Fruit fly (Drosophila melanogaster): ENCODE measurements around the gene CG33301.

The CG33301 gene

DNA sequence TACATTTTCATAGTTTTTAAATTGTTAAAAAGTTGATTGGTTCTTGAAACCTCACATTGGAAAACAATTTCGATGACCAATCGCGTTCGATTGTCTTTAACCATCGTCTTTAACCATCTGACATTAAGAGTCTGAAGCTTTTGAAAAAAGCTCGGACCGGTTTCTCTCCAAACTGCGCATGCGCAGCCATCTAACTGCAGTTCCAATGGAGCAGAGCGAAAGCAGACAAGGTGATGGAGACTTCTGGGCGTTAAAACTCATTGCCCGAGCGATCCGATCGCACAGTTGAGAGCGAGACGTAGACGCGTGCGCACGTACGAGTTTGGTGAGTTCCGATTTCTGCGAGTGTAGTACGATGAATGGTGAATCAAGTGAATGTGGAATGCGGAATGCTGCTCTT lies 17.0 kb upstream of the CG33301 start, which contains the start of gene obst-B:
obst-B (plus strand) TSS at position 276 of the 400 bp plus-strand sequence.
- TF ChIP-seq Drgx (GFP tag; IDR thresholded peaks at IDR 0.05) (no peak), Jarid2 (GFP tag; optimal IDR thresholded peaks at IDR 0.05) (peak; percentile 26), Nf-YB (GFP tag; optimal IDR thresholded peaks at IDR 0.05) (peak; percentile 85), Bgb (GFP tag; IDR thresholded peaks at IDR 0.05; ENCODE audit: partially characterized antibody) (0 out of 2 replicates have a peak, but pooled peaks have one; percentile 21), nerfin-2 (GFP tag; IDR thresholded peaks at IDR 0.05; ENCODE audit: partially characterized antibody) (0 out of 2 replicates have a peak, but pooled peaks have one; percentile 23), chinmo (GFP tag; IDR thresholded peaks at IDR 0.05; ENCODE audit: partially characterized antibody) (peak; percentile 97), tna (GFP tag; IDR thresholded peaks at IDR 0.05; ENCODE audit: partially characterized antibody) (peak; percentile 64), CG14710 (tag; optimal IDR thresholded peaks at IDR 0.05) (no peak), CG2712 (tag; optimal IDR thresholded peaks at IDR 0.05) (no peak), CG2889 (GFP tag; IDR thresholded peaks at IDR 0.05) (no peak), Mad (GFP tag; optimal IDR thresholded peaks at IDR 0.05) (no peak), corto (GFP tag; optimal IDR thresholded peaks at IDR 0.05) (no peak), bbx (GFP tag; IDR thresholded peaks at IDR 0.05; ENCODE audit: partially characterized antibody) (peak; percentile 45; the same call in 1 of the 2 replicates), slou (GFP tag; optimal IDR thresholded peaks at IDR 0.05) (no peak), CG13287 (GFP tag; IDR thresholded peaks at IDR 0.05; ENCODE audit: partially characterized antibody) (peak; percentile 24; the same call in 1 of the 2 replicates), Pdp1 (GFP tag; optimal IDR thresholded peaks at IDR 0.05) (no peak), Bdp1 (GFP tag; optimal IDR thresholded peaks at IDR 0.05) (no peak), CG18619 (GFP tag; optimal IDR thresholded peaks at IDR 0.05) (no peak), pan (optimal IDR thresholded peaks at IDR 0.05) (no peak), pan (GFP tag; optimal IDR thresholded peaks at IDR 0.05 in 1 of 2, IDR thresholded peaks at IDR 0.05 in 1 of 2) (peak in 1 of 2 experiments; percentile 23), org-1 (GFP tag; optimal IDR thresholded peaks at IDR 0.05) (no peak), Trl (optimal IDR thresholded peaks at IDR 0.05) (peak in 1 of 2 experiments; percentile 7), Trl (GFP tag; optimal IDR thresholded peaks at IDR 0.05) (no peak), sd (tag; optimal IDR thresholded peaks at IDR 0.05) (peak; percentile 76), HLH4C (GFP tag; IDR thresholded peaks at IDR 0.05; ENCODE audit: partially characterized antibody) (peak; percentile 29; the same call in 2 of the 3 replicates), Ets65A (GFP tag) (peak; percentile 49), ci (GFP tag; IDR thresholded peaks at IDR 0.05) (peak; percentile 29; the same call in 1 of the 3 replicates), CG4282 (GFP tag; optimal IDR thresholded peaks at IDR 0.05) (no peak), Opbp (GFP tag; IDR thresholded peaks at IDR 0.05; ENCODE audit: partially characterized antibody) (peak; percentile 29; the same call in 1 of the 3 replicates)

DNA sequence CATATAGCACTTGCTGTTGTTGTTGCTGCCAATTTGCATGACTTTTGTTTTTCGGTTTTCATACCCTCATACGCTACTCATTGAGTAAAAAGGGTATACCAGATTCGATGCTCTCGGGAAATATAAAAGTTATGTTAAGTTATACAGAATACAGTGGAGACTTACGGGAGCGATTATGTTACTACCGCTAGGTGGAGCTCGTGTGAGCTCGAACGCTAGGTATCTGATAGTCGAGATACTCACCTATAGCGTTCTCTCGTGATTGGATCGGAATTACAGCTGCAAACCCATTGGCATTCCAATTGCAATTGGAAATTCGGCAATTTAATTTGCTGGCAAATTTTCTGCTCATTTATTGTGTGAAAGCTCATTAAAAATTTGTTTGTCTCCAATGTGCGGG lies 16.0 kb upstream of the CG33301 start:
- TF ChIP-seq CG12104 (GFP tag; optimal IDR thresholded peaks at IDR 0.05): no peak
- TF ChIP-seq Spps (tag; optimal IDR thresholded peaks at IDR 0.05): no peak
- no peak for TF ChIP-seq CG6272 (GFP tag; IDR thresholded peaks at IDR 0.05)
- no peak for TF ChIP-seq CG6254 (GFP tag; optimal IDR thresholded peaks at IDR 0.05)
- no peak for TF ChIP-seq CG8281 (tag; optimal IDR thresholded peaks at IDR 0.05)
- TF ChIP-seq CrebB (tag; optimal IDR thresholded peaks at IDR 0.05): no peak
- no peak for TF ChIP-seq tin (GFP tag; optimal IDR thresholded peaks at IDR 0.05)
- no peak for TF ChIP-seq CG17385 (GFP tag; optimal IDR thresholded peaks at IDR 0.05)
- no peak for TF ChIP-seq CG33557 (GFP tag; optimal IDR thresholded peaks at IDR 0.05)
- TF ChIP-seq CG12942 (GFP tag; optimal IDR thresholded peaks at IDR 0.05): no peak
- TF ChIP-seq H15 (GFP tag; IDR thresholded peaks at IDR 0.05): 0 out of 3 replicates have a peak, but pooled peaks have one; percentile 32
- no peak for TF ChIP-seq stc (GFP tag; IDR thresholded peaks at IDR 0.05)
- no peak for TF ChIP-seq CG18011 (GFP tag; optimal IDR thresholded peaks at IDR 0.05)
- TF ChIP-seq bowl (GFP tag; IDR thresholded peaks at IDR 0.05): no peak
- no peak for TF ChIP-seq CG17328 (GFP tag; IDR thresholded peaks at IDR 0.05)
- TF ChIP-seq CG7963 (GFP tag; IDR thresholded peaks at IDR 0.05; ENCODE audit: partially characterized antibody): peak; percentile 89
- no peak for TF ChIP-seq Ada2b (GFP tag; IDR thresholded peaks at IDR 0.05)
- TF ChIP-seq CG10147 (GFP tag; optimal IDR thresholded peaks at IDR 0.05): no peak
- no peak for TF ChIP-seq gcm (GFP tag; optimal IDR thresholded peaks at IDR 0.05)
- no peak for TF ChIP-seq Hand (GFP tag; optimal IDR thresholded peaks at IDR 0.05)
- TF ChIP-seq vnd (GFP tag; IDR thresholded peaks at IDR 0.05; ENCODE audit: partially characterized antibody): peak; percentile 80
- no peak for TF ChIP-seq CG17568 (GFP tag; optimal IDR thresholded peaks at IDR 0.05)

Measured in whole organism, embryonic.